Fruit fly (Drosophila melanogaster) whole organism, embryonic: ENCODE measurements around the gene CG8960.

Source experiments
- Ada2b ChIP-seq: fragments of 200-800 bp; sonication (Bioruptor generic); IDR thresholded peaks from 2 replicates; pipeline ENCODE4 v1.3.6; 2022; ENCODE audit warnings: missing biosample characterization, missing genetic modification characterization
- B-H1 ChIP-seq: fragments of 200-800 bp; sonication (Bioruptor generic); IDR thresholded peaks from 3 replicates; pipeline ENCODE4 v1.3.6; 2022; ENCODE audit warnings: missing biosample characterization, missing genetic modification characterization
- CG10209 ChIP-seq: fragments of 200-800 bp; sonication (Bioruptor generic); optimal IDR thresholded peaks from 3 replicates; lab custom pipeline; 2017; ENCODE audit warnings: missing biosample characterization, mild to moderate bottlenecking, missing genetic modification characterization, missing genetic modification reagents
- CG10321 ChIP-seq: fragments of 200-800 bp; sonication (Bioruptor generic); IDR thresholded peaks from 2 replicates; pipeline ENCODE4 v1.3.6; 2022; ENCODE audit warnings: missing biosample characterization, missing genetic modification characterization
- CG11560 ChIP-seq: fragments of 200-800 bp; sonication (Bioruptor generic); IDR thresholded peaks from 3 replicates; pipeline ENCODE4 v1.3.6; 2022; ENCODE audit warnings: missing biosample characterization, missing genetic modification characterization
- CG1233 ChIP-seq: fragments of 200-800 bp; sonication (Bioruptor generic); optimal IDR thresholded peaks from 4 replicates; lab custom pipeline; 2018; ENCODE audit warnings: missing biosample characterization, mild to moderate bottlenecking, missing genetic modification characterization
- CG13123 ChIP-seq: fragments of 200-800 bp; sonication (Bioruptor generic); optimal IDR thresholded peaks from 2 replicates; lab custom pipeline; 2016; ENCODE audit warnings: missing biosample characterization, missing genetic modification characterization
- CG13894 ChIP-seq: fragments of 200-800 bp; sonication (Bioruptor generic); optimal IDR thresholded peaks from 3 replicates; lab custom pipeline; 2018; ENCODE audit warnings: missing biosample characterization, mild to moderate bottlenecking, missing genetic modification characterization, moderate library complexity
- CG14667 ChIP-seq: fragments of 200-800 bp; sonication (Bioruptor generic); IDR thresholded peaks from 2 replicates; pipeline ENCODE4 v1.3.6; 2022; ENCODE audit warnings: missing biosample characterization, missing genetic modification characterization
- CG16813 ChIP-seq: fragments of 200-800 bp; sonication (Bioruptor generic); IDR thresholded peaks from 3 replicates; pipeline ENCODE4 v1.3.6; 2022; ENCODE audit warnings: missing biosample characterization, missing genetic modification characterization; ENCODE audit not compliant: partially characterized antibody
- CG17328 ChIP-seq: fragments of 200-800 bp; sonication (Bioruptor generic); IDR thresholded peaks from 2 replicates; pipeline ENCODE4 v1.3.6; 2022; ENCODE audit warnings: missing biosample characterization, missing genetic modification characterization
- CG2712 ChIP-seq: fragments of 200-800 bp; optimal IDR thresholded peaks from 3 replicates; lab custom pipeline; 2019; ENCODE audit warnings: missing biosample characterization, mild to moderate bottlenecking, missing genetic modification characterization, moderate library complexity
- CG33557 ChIP-seq: fragments of 200-800 bp; sonication (Bioruptor generic); optimal IDR thresholded peaks from 2 replicates; lab custom pipeline; 2019; ENCODE audit warnings: missing biosample characterization, mild to moderate bottlenecking, missing genetic modification characterization, moderate library complexity
- CG4360 ChIP-seq: fragments of 200-800 bp; sonication (Bioruptor generic); IDR thresholded peaks from 2 replicates; pipeline ENCODE4 v1.3.6; 2022; ENCODE audit warnings: missing biosample characterization, missing genetic modification characterization
- CG6254 ChIP-seq: fragments of 200-800 bp; sonication (Bioruptor generic); optimal IDR thresholded peaks from 3 replicates; lab custom pipeline; 2017; ENCODE audit warnings: mild to moderate bottlenecking, missing biosample characterization, missing genetic modification reagents, missing genetic modification characterization
- CG6654 ChIP-seq: fragments of 200-800 bp; sonication (Bioruptor generic); optimal IDR thresholded peaks from 2 replicates; lab custom pipeline; 2017; ENCODE audit warnings: missing biosample characterization, mild to moderate bottlenecking, missing genetic modification characterization
- CG6683 ChIP-seq: fragments of 200-800 bp; sonication (Bioruptor generic); optimal IDR thresholded peaks from 2 replicates; lab custom pipeline; 2017; ENCODE audit warnings: missing biosample characterization, mild to moderate bottlenecking, missing genetic modification characterization, missing genetic modification reagents
- CG6689 ChIP-seq: fragments of 200-800 bp; sonication (Bioruptor generic); IDR thresholded peaks from 2 replicates; pipeline ENCODE4 v1.3.6; 2022; ENCODE audit warnings: missing biosample characterization, missing genetic modification characterization
- CG7839 ChIP-seq: fragments of 200-800 bp; sonication (Bioruptor generic); optimal IDR thresholded peaks from 3 replicates; lab custom pipeline; 2018; ENCODE audit warnings: missing biosample characterization, mild to moderate bottlenecking, missing genetic modification characterization, moderate library complexity
- CG9817 ChIP-seq: fragments of 200-800 bp; sonication (Bioruptor generic); optimal IDR thresholded peaks from 2 replicates; lab custom pipeline; 2018; ENCODE audit warnings: missing biosample characterization, mild to moderate bottlenecking, missing genetic modification characterization, moderate library complexity
- D ChIP-seq, 2 experiments: fragments of 200-800 bp in 1 of 2; fragments of >200 bp in 1 of 2; sonication (Bioruptor generic) in 1 of 2; optimal IDR thresholded peaks; 2 replicates in 1 of 2; 3 replicates in 1 of 2; lab custom pipeline; 2017; ENCODE audit warnings: mild to moderate bottlenecking in 1 of 2, missing biosample characterization in 1 of 2, missing genetic modification characterization in 1 of 2, missing genetic modification reagents in 1 of 2
- Ets65A ChIP-seq: fragments of 200-800 bp; sonication (Bioruptor generic); peaks from one replicate; lab custom pipeline; 2016; ENCODE audit warnings: missing biosample characterization, missing genetic modification characterization
- Fer2 ChIP-seq: fragments of 200-800 bp; sonication (Bioruptor generic); optimal IDR thresholded peaks from 2 replicates; lab custom pipeline; 2018; ENCODE audit warnings: missing biosample characterization, mild to moderate bottlenecking, missing genetic modification characterization, moderate library complexity
- H15 ChIP-seq: fragments of 200-800 bp; sonication (Bioruptor generic); IDR thresholded peaks from 3 replicates; pipeline ENCODE4 v1.3.6; 2022; ENCODE audit warnings: missing biosample characterization, missing genetic modification characterization
- Hey ChIP-seq: fragments of 200-800 bp; sonication (Bioruptor generic); optimal IDR thresholded peaks from 3 replicates; lab custom pipeline; 2018; ENCODE audit warnings: missing biosample characterization, mild to moderate bottlenecking, missing genetic modification characterization
- Hr51 ChIP-seq, 2 experiments: fragments of 200-800 bp; sonication (Bioruptor generic); optimal IDR thresholded peaks; 2 replicates in 1 of 2; 3 replicates in 1 of 2; lab custom pipeline; 2016 to 2018; ENCODE audit warnings: missing biosample characterization in 2 of 2, missing genetic modification characterization in 2 of 2, mild to moderate bottlenecking in 1 of 2, moderate library complexity in 1 of 2
- Nf-YA ChIP-seq: fragments of 200-800 bp; sonication (Bioruptor generic); IDR thresholded peaks from 2 replicates; pipeline ENCODE4 v1.3.6; 2022; ENCODE audit warnings: missing biosample characterization, missing genetic modification characterization
- Sox100B ChIP-seq: fragments of 200-800 bp; sonication (Bioruptor generic); optimal IDR thresholded peaks from 3 replicates; lab custom pipeline; 2018; ENCODE audit warnings: missing biosample characterization, mild to moderate bottlenecking, missing genetic modification characterization
- Spps ChIP-seq: fragments of 200-800 bp; sonication (Bioruptor generic); optimal IDR thresholded peaks from 2 replicates; lab custom pipeline; 2018; ENCODE audit warnings: missing biosample characterization, mild to moderate bottlenecking, missing genetic modification characterization
- abd-A ChIP-seq: fragments of 200-800 bp; sonication (Bioruptor generic); optimal IDR thresholded peaks from 3 replicates; lab custom pipeline; 2019; ENCODE audit warnings: missing biosample characterization, mild to moderate bottlenecking, missing genetic modification characterization, moderate library complexity
- danr ChIP-seq: fragments of 200-800 bp; sonication (Bioruptor generic); IDR thresholded peaks from 2 replicates; pipeline ENCODE4 v1.3.6; 2022; ENCODE audit warnings: missing biosample characterization, missing genetic modification characterization
- dysf ChIP-seq: fragments of 200-800 bp; sonication (Bioruptor generic); IDR thresholded peaks from 3 replicates; pipeline ENCODE4 v1.3.6; 2022; ENCODE audit warnings: missing biosample characterization, missing genetic modification characterization
- eve ChIP-seq, 2 experiments: fragments of >200 bp; optimal IDR thresholded peaks; 2 replicates each; lab custom pipeline; 2017; ENCODE audit warnings: missing biosample characterization in 2 of 2, missing genetic modification characterization in 2 of 2
- ewg ChIP-seq: fragments of 200-800 bp; sonication (Bioruptor generic); optimal IDR thresholded peaks from 3 replicates; lab custom pipeline; 2017; ENCODE audit warnings: mild to moderate bottlenecking, missing biosample characterization, missing genetic modification reagents, missing genetic modification characterization
- fd3F ChIP-seq: fragments of 200-800 bp; sonication (Bioruptor generic); optimal IDR thresholded peaks from 2 replicates; lab custom pipeline; 2018; ENCODE audit warnings: missing biosample characterization, mild to moderate bottlenecking, missing genetic modification characterization, moderate library complexity
- ftz-f1 ChIP-seq: fragments of 200-800 bp; sonication (Bioruptor generic); optimal IDR thresholded peaks from 2 replicates; lab custom pipeline; 2016; ENCODE audit warnings: missing biosample characterization, missing genetic modification characterization
- gsb ChIP-seq: fragments of 200-800 bp; sonication (Bioruptor generic); IDR thresholded peaks from 2 replicates; pipeline ENCODE4 v1.3.6; 2022; ENCODE audit warnings: missing biosample characterization, missing genetic modification characterization
- jigr1 ChIP-seq: fragments of 200-800 bp; sonication (Bioruptor generic); IDR thresholded peaks from 3 replicates; pipeline ENCODE4 v1.3.6; 2022; ENCODE audit warnings: missing biosample characterization, missing genetic modification characterization
- maf-S ChIP-seq: fragments of 200-800 bp; sonication (Bioruptor generic); optimal IDR thresholded peaks from 2 replicates; lab custom pipeline; 2016; ENCODE audit warnings: missing biosample characterization, missing genetic modification characterization
- pzg ChIP-seq: fragments of 200-800 bp; sonication (Bioruptor generic); optimal IDR thresholded peaks from 3 replicates; lab custom pipeline; 2018; ENCODE audit warnings: missing biosample characterization, mild to moderate bottlenecking, missing genetic modification characterization, moderate library complexity
- sens ChIP-seq: fragments of 200-800 bp; sonication (Bioruptor generic); peaks from one replicate; lab custom pipeline; 2016; ENCODE audit warnings: missing biosample characterization, missing genetic modification characterization
- slbo ChIP-seq: fragments of 200-800 bp; sonication (Bioruptor generic); IDR thresholded peaks from 2 replicates; pipeline ENCODE4 v1.3.6; 2022; ENCODE audit warnings: missing biosample characterization, missing genetic modification characterization
- slp2 ChIP-seq: fragments of 200-800 bp; sonication (Bioruptor generic); optimal IDR thresholded peaks from 2 replicates; lab custom pipeline; 2016; ENCODE audit warnings: missing biosample characterization, missing genetic modification characterization
- stwl ChIP-seq: fragments of 200-800 bp; sonication (Bioruptor generic); optimal IDR thresholded peaks from 3 replicates; lab custom pipeline; 2018; ENCODE audit warnings: missing biosample characterization, mild to moderate bottlenecking, missing genetic modification characterization, moderate library complexity
- tap ChIP-seq: fragments of 200-800 bp; optimal IDR thresholded peaks from 3 replicates; lab custom pipeline; 2019; ENCODE audit warnings: missing biosample characterization, mild to moderate bottlenecking, missing genetic modification characterization, moderate library complexity

The CG8960 gene

DNA sequence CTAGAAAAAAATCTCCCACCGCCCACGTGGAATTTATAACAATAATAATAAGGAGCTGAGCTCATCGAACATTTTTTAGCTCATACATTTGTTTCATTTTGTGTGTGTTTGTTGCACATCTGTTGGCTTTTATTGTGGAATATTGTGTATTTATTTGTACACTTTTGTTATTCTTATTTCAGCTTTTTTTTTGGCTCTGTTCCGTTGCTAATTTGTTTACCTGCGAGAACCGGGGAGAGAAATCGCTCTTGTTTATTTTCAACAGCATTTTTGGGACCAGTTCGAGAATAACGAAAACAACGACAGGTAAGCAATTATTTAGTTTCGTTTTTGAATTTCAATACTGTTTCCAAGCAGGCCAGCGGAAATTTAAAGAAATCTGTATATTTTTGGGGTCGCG, 49.0 kb upstream of the CG8960 start (continued):
- TF ChIP-seq B-H1 (GFP tag; lab: Robert Waterston, UW): no peak

DNA sequence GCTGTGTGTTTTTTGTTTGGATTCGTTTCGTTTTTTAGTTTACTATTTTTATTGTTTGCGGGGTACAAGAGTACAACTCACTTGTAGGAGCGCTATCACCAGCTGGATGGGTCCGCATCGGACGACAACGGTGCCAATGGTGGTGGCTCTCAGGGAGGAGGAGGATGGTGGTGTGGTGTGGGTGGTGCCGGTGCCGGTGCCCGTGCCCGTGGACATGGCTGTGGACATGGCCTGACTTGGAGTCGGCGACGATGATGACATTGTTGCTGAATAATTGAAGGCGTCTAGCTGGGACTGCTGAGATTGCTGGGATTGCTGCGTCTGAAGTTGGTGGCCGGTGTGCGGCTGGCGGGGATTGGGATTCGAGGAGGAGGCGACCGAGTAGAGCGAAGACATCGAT, 47.1 kb upstream of the CG8960 start:
- TF ChIP-seq CG6683 (GFP tag; lab: Kevin White, UChicago): no peak
- no peak for TF ChIP-seq Sox100B
- TF ChIP-seq Ets65A (GFP tag; lab: Kevin White, UChicago): peak; percentile 77
- TF ChIP-seq CG11560 (tag; lab: Robert Waterston, UW): 0 out of 3 replicates have a peak, but pooled peaks have one; percentile 11
- no peak for TF ChIP-seq Spps (tag; lab: Kevin White, UChicago)
- TF ChIP-seq CG6654 (GFP tag; lab: Kevin White, UChicago): no peak
- TF ChIP-seq sens (GFP tag; lab: Kevin White, UChicago): peak; percentile 24

DNA sequence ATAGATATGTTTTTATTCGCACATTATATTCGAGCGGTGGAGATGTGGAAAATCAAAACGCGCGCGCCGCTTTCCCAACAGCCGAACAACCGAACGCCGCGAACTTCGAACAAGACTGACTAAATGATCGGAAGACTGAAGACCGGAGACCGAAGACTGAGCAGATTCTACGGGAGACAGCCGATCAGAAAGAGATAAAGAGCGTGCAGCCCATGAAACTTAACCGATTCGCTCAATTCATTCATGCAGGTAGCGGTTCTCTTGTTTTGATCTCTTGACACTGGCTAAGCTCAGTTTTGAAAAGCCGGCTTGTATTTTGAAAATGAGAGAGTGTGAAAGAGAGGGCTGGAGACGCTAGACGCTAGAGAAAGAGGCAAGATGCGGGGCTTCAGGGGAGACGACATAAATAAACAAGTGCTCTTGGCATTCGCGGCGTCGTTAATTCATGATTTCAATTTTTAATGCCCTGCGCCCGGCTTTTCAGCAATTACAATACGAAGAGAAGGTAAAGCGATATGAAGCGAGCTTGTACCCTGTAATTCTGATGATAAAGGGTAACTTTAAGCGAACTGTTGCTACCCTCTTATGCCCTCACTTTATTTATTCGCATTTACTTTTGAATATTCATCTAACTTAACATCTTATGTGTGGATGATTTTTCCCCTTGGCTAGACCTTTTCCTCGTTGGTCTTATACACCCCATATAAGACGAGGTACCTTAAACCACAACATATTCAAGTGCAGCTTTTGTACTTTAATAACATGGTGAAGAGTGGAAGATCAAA, 45.0 kb upstream of the CG8960 start, which contains the start of gene zormin:
Gene zormin (minus strand): TSS at position 113 of the 785 bp plus-strand sequence.
- TF ChIP-seq slp2 (GFP tag; lab: Kevin White, UChicago): peak; percentile 26
- no peak for TF ChIP-seq ftz-f1 (GFP tag; lab: Kevin White, UChicago)
- TF ChIP-seq Sox100B: no peak
- no peak for TF ChIP-seq Ada2b (GFP tag; lab: Robert Waterston, UW)
- no peak for TF ChIP-seq CG16813 (GFP tag; lab: Robert Waterston, UW)
- TF ChIP-seq dysf: peak; percentile 55; the same call in 2 of the 3 replicates
- TF ChIP-seq tap (tag; lab: Kevin White, UChicago): peak; percentile 8
- 0 out of 2 replicates have a peak, but pooled peaks have one; percentile 5 for TF ChIP-seq CG4360 (GFP tag; lab: Robert Waterston, UW)
- no peak for TF ChIP-seq H15
- no peak for TF ChIP-seq fd3F (GFP tag; lab: Kevin White, UChicago)
- TF ChIP-seq jigr1 (GFP tag; lab: Robert Waterston, UW): no peak
- TF ChIP-seq Spps (tag; lab: Kevin White, UChicago): no peak
- no peak for TF ChIP-seq maf-S
- TF ChIP-seq gsb: no peak
- TF ChIP-seq CG10209 (GFP tag; lab: Kevin White, UChicago): no peak
- no peak for TF ChIP-seq eve (GFP tag; optimal IDR thresholded peaks at IDR 0.05; lab: Kevin White, UChicago)
- TF ChIP-seq Hey (tag; lab: Kevin White, UChicago): no peak
- TF ChIP-seq CG6689: peak; percentile 47
- TF ChIP-seq CG6254 (GFP tag; lab: Kevin White, UChicago): no peak
- no peak for TF ChIP-seq CG33557 (GFP tag; lab: Kevin White, UChicago)
- no peak for TF ChIP-seq Fer2 (tag; lab: Kevin White, UChicago)
- TF ChIP-seq Hr51 (GFP tag; optimal IDR thresholded peaks at IDR 0.05; lab: Kevin White, UChicago): peak in 1 of 2 experiments; percentile 35
- TF ChIP-seq CG13894 (tag; lab: Kevin White, UChicago): no peak
- TF ChIP-seq CG2712 (tag; lab: Kevin White, UChicago): peak; percentile 24
- TF ChIP-seq danr (GFP tag; lab: Robert Waterston, UW): no peak
- no peak for TF ChIP-seq slbo (GFP tag; lab: Robert Waterston, UW)
- no peak for TF ChIP-seq CG17328 (GFP tag; lab: Robert Waterston, UW)
- no peak for TF ChIP-seq Nf-YA (GFP tag; lab: Robert Waterston, UW)
- TF ChIP-seq CG14667 (GFP tag; lab: Robert Waterston, UW): no peak
- TF ChIP-seq stwl (tag; lab: Kevin White, UChicago): no peak
- no peak for TF ChIP-seq pzg (GFP tag; lab: Kevin White, UChicago)
- TF ChIP-seq CG1233 (GFP tag; lab: Kevin White, UChicago): no peak
- TF ChIP-seq CG7839 (tag; lab: Kevin White, UChicago): peak; percentile 38
- no peak for TF ChIP-seq CG10321 (GFP tag; lab: Robert Waterston, UW)
- TF ChIP-seq abd-A: no peak
- TF ChIP-seq CG13123 (GFP tag; lab: Kevin White, UChicago): no peak
- no peak for TF ChIP-seq ewg (GFP tag; lab: Kevin White, UChicago)
- no peak for TF ChIP-seq D (optimal IDR thresholded peaks at IDR 0.05; lab: Kevin White, UChicago)
- peak; percentile 19 for TF ChIP-seq D (GFP tag; optimal IDR thresholded peaks at IDR 0.05; lab: Kevin White, UChicago)
- TF ChIP-seq CG9817: no peak
